Fruit fly (Drosophila melanogaster) Kc167 (cell line): ENCODE results near the gene CG10561.

Source experiments
- Myc ChIP-seq: fragments of >200 bp; optimal IDR thresholded peaks from 2 replicates; lab custom pipeline; 2017; ENCODE audit warnings: missing external identifiers
- Sin3A ChIP-seq: fragments of >200 bp; optimal IDR thresholded peaks from 2 replicates; lab custom pipeline; 2018; ENCODE audit warnings: missing external identifiers
- h ChIP-seq: fragments of >200 bp; optimal IDR thresholded peaks from 3 replicates; lab custom pipeline; 2018; ENCODE audit warnings: missing external identifiers
- insv ChIP-seq: fragments of >200 bp; optimal IDR thresholded peaks from 3 replicates; lab custom pipeline; 2018; ENCODE audit warnings: missing external identifiers
- psq ChIP-seq: fragments of >200 bp; optimal IDR thresholded peaks from 2 replicates; lab custom pipeline; 2017; ENCODE audit warnings: missing external identifiers
- ttk ChIP-seq: sonication (Bioruptor generic); optimal IDR thresholded peaks from 2 replicates; lab custom pipeline; 2017; ENCODE audit warnings: missing external identifiers

DNA sequence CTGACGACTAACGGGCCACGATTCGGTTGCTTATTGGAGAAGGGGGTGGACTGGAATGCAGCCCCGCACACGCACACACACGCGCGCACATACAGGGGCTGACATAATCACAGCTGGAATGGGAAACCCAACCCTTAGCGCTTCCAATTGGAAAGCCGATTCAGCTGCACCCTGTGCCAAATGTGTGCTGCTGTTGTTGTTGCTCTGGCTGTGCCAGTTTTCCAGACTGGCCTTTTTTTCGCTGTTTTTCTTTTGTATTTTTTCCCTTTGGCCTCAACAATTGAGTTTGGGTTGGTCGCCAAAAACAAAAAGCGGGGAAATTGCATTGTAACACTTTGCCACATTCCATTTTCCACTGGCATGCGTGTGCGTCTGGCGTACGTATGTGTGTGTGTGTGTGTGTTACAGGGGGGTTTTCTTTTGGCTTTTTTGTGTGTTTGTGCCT is 30.9 kb upstream of the CG10561 start:
- TF ChIP-seq psq (lab: Kevin White, UChicago): no peak
- no peak for TF ChIP-seq Myc (lab: Kevin White, UChicago)
- TF ChIP-seq Sin3A (lab: Kevin White, UChicago): no peak
- TF ChIP-seq ttk (lab: Kevin White, UChicago): no peak
- no peak for TF ChIP-seq h (lab: Kevin White, UChicago)
- TF ChIP-seq insv (lab: Kevin White, UChicago): no peak
